Worm (Caenorhabditis elegans) whole organism, early embryonic: Measurements from ENCODE around the gene R53.5.

Experiments used
- B0310.2 ChIP-seq: sonication (generic microtip); optimal IDR thresholded peaks from 2 replicates; lab custom pipeline; 2016; ENCODE audit warnings: mild to moderate bottlenecking, missing genetic modification characterization, missing compliant biosample characterization
- F13C5.2 ChIP-seq: sonication (generic microtip); optimal IDR thresholded peaks from 2 replicates; lab custom pipeline; 2017; ENCODE audit warnings: mild to moderate bottlenecking, missing genetic modification characterization, inconsistent platforms, missing compliant biosample characterization
- aly-1 ChIP-seq: sonication (generic microtip); optimal IDR thresholded peaks from 2 replicates; lab custom pipeline; 2016; ENCODE audit warnings: missing genetic modification characterization, missing compliant biosample characterization
- ama-1 ChIP-seq: fragments of 150-350 bp; optimal IDR thresholded peaks from 2 replicates; lab custom pipeline; 2014
- ceh-13 ChIP-seq: fragments of 200-800 bp; sonication (Bioruptor generic); optimal IDR thresholded peaks from 2 replicates; lab custom pipeline; 2018; ENCODE audit warnings: mild to moderate bottlenecking, missing genetic modification characterization, missing compliant biosample characterization
- ceh-36 ChIP-seq: sonication (generic microtip); optimal IDR thresholded peaks from 2 replicates; lab custom pipeline; 2016; ENCODE audit warnings: missing genetic modification characterization, inconsistent platforms, missing compliant biosample characterization
- ets-7 ChIP-seq: sonication (generic microtip); optimal IDR thresholded peaks from 2 replicates; lab custom pipeline; 2016; ENCODE audit warnings: missing genotype, missing genetic modification characterization, missing compliant biosample characterization
- flt-1 ChIP-seq: fragments of 200-800 bp; sonication (Bioruptor generic); IDR thresholded peaks from 2 replicates; pipeline ENCODE4 v1.3.6; 2022; ENCODE audit warnings: missing genetic modification characterization, missing compliant biosample characterization
- hmbx-1 ChIP-seq: sonication (generic microtip); optimal IDR thresholded peaks from 2 replicates; lab custom pipeline; 2016; ENCODE audit warnings: mild to moderate bottlenecking, missing genetic modification characterization, missing compliant biosample characterization
- hmg-4 ChIP-seq: fragments of 200-800 bp; sonication (Bioruptor generic); optimal IDR thresholded peaks from 2 replicates; lab custom pipeline; 2018; ENCODE audit warnings: mild to moderate bottlenecking, missing genetic modification characterization, missing compliant biosample characterization
- hnd-1 ChIP-seq: sonication (generic microtip); optimal IDR thresholded peaks from 2 replicates; lab custom pipeline; 2016; ENCODE audit warnings: missing genetic modification characterization, missing compliant biosample characterization
- tbx-11 ChIP-seq: fragments of 200-800 bp; sonication (Bioruptor generic); IDR thresholded peaks from 2 replicates; pipeline ENCODE4 v1.3.6; 2022; ENCODE audit warnings: missing genetic modification characterization, missing compliant biosample characterization
- tbx-37 ChIP-seq: fragments of 200-800 bp; sonication (Bioruptor generic); conservative IDR thresholded peaks from 2 replicates; pipeline ENCODE4 v1.3.6; 2022; ENCODE audit warnings: missing genetic modification reagents, missing genetic modification characterization, missing compliant biosample characterization

DNA sequence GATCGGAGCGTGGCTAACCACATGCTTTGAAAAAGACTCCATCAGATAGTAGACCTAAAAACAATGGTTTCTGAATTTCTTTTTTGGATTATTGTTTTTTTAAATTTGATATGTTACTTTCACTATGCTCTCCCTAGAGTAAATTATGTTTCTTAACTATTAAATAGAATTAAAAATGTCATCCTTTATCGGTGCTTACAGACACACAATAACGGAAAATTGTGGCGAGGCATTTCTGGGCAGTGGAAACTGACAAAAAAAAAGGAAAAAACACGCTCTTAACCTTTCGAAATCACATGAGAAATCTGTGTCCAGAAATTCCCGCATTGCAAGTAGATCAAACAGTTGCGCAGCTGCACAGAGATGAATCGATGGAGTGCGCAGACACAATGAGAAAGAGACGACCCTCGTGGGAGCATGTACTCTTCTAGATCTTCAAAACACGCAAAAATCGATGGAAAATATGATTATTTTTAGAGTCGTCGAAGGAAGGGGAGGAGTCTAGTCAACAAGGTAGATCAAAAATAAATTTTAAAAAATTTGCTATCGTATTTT is 9.9 kb upstream of the R53.5 start, which contains the start of gene ZK892.6:
- TF ChIP-seq B0310.2 (tag; lab: Kevin White, UChicago) (no peak), ama-1 (lab: Kevin White, UChicago) (no peak), flt-1 (GFP tag; lab: Robert Waterston, UW) (no peak), F13C5.2 (tag; lab: Kevin White, UChicago) (no peak), tbx-11 (GFP tag; lab: Robert Waterston, UW) (no peak), hmbx-1 (tag; lab: Kevin White, UChicago) (no peak), aly-1 (no peak), hnd-1 (tag; lab: Kevin White, UChicago) (no peak), ceh-36 (tag; lab: Kevin White, UChicago) (no peak), tbx-37 (GFP tag; lab: Robert Waterston, UW) (no peak), ceh-13 (GFP tag; lab: Kevin White, UChicago) (no peak), hmg-4 (GFP tag; lab: Kevin White, UChicago) (no peak), ets-7 (tag; lab: Kevin White, UChicago) (no peak)
